Worm (Caenorhabditis elegans) whole organism, mixed stage, embryonic: ENCODE results near the gene rhgf-2.
"Not testable (repeated sequence)": the region's sequence is repeated elsewhere in the genome, so short reads cannot be mapped to it uniquely, and the experiment has no call there.

Source experiments
- M03D4.4 ChIP-seq: sonication (generic microtip); optimal IDR thresholded peaks from 2 replicates; lab custom pipeline; 2017; ENCODE audit warnings: mild to moderate bottlenecking, missing genetic modification characterization, missing compliant biosample characterization
- ceh-83 ChIP-seq: fragments of 200-800 bp; sonication (Bioruptor generic); optimal IDR thresholded peaks from 2 replicates; lab custom pipeline; 2018; ENCODE audit warnings: mild to moderate bottlenecking, missing genetic modification characterization, missing compliant biosample characterization
- ces-1 ChIP-seq: fragments of 150-350 bp; optimal IDR thresholded peaks from 2 replicates; lab custom pipeline; 2014; ENCODE audit warnings: missing biosample characterization, missing genetic modification reagents, missing genetic modification characterization
- cnd-1 ChIP-seq: fragments of 200-800 bp; sonication (Bioruptor generic); optimal IDR thresholded peaks from 2 replicates; lab custom pipeline; 2018; ENCODE audit warnings: mild to moderate bottlenecking, missing genetic modification characterization, missing compliant biosample characterization
- elt-3 ChIP-seq: fragments of 150-350 bp; optimal IDR thresholded peaks from 2 replicates; lab custom pipeline; 2014; ENCODE audit warnings: missing biosample characterization, missing genetic modification characterization
- flh-1 ChIP-seq: fragments of 200-800 bp; sonication (Bioruptor generic); optimal IDR thresholded peaks from 2 replicates; lab custom pipeline; 2018; ENCODE audit warnings: mild to moderate bottlenecking, missing genetic modification characterization, moderate library complexity, missing compliant biosample characterization
- ham-2 ChIP-seq: fragments of 200-800 bp; sonication (Bioruptor generic); optimal IDR thresholded peaks from 2 replicates; lab custom pipeline; 2018; ENCODE audit warnings: mild to moderate bottlenecking, missing genetic modification characterization, missing compliant biosample characterization
- hlh-1 ChIP-seq: fragments of 150-350 bp; optimal IDR thresholded peaks from 2 replicates; lab custom pipeline; 2014; ENCODE audit warnings: missing biosample characterization, missing genetic modification reagents, missing genetic modification characterization
- lin-13 ChIP-seq: fragments of 150-350 bp; optimal IDR thresholded peaks from 2 replicates; lab custom pipeline; 2014; ENCODE audit warnings: missing biosample characterization, missing genetic modification characterization
- lsy-2 ChIP-seq: fragments of 150-350 bp; optimal IDR thresholded peaks from 2 replicates; lab custom pipeline; 2014; ENCODE audit warnings: missing biosample characterization, missing genetic modification characterization
- mab-5 ChIP-seq: fragments of 150-350 bp; optimal IDR thresholded peaks from 2 replicates; lab custom pipeline; 2014; ENCODE audit warnings: missing biosample characterization, missing genetic modification characterization
- mls-2 ChIP-seq: sonication (generic microtip); optimal IDR thresholded peaks from 2 replicates; lab custom pipeline; 2016; ENCODE audit warnings: mild to moderate bottlenecking, missing genetic modification characterization, moderate library complexity, missing compliant biosample characterization
- nhr-12 ChIP-seq: fragments of 150-350 bp; optimal IDR thresholded peaks from 2 replicates; lab custom pipeline; 2014; ENCODE audit warnings: missing biosample characterization, missing genetic modification characterization
- nhr-2 ChIP-seq: fragments of 150-350 bp; optimal IDR thresholded peaks from 2 replicates; lab custom pipeline; 2014; ENCODE audit warnings: missing biosample characterization, missing genetic modification characterization
- nhr-237 ChIP-seq: fragments of 150-350 bp; optimal IDR thresholded peaks from 2 replicates; lab custom pipeline; 2014; ENCODE audit warnings: missing biosample characterization, missing genetic modification characterization
- nhr-28 ChIP-seq: fragments of 150-350 bp; optimal IDR thresholded peaks from 2 replicates; lab custom pipeline; 2014; ENCODE audit warnings: missing biosample characterization, missing genetic modification characterization
- pha-4 ChIP-seq: fragments of 150-350 bp; optimal IDR thresholded peaks from 2 replicates; lab custom pipeline; 2018; ENCODE audit warnings: missing biosample characterization, missing genetic modification reagents, missing genetic modification characterization
- snpc-4 ChIP-seq: fragments of 150-350 bp; optimal IDR thresholded peaks from 2 replicates; lab custom pipeline; 2014; ENCODE audit warnings: missing biosample characterization, missing genetic modification characterization
- sptf-1 ChIP-seq: sonication (generic microtip); optimal IDR thresholded peaks from 2 replicates; lab custom pipeline; 2017; ENCODE audit warnings: mild to moderate bottlenecking, missing genetic modification characterization, moderate library complexity, missing compliant biosample characterization
- tbx-8 ChIP-seq: fragments of 200-800 bp; sonication (Bioruptor generic); optimal IDR thresholded peaks from 2 replicates; lab custom pipeline; 2018; ENCODE audit warnings: mild to moderate bottlenecking, missing genetic modification characterization, moderate library complexity, missing compliant biosample characterization
- unc-120 ChIP-seq: sonication (generic microtip); optimal IDR thresholded peaks from 2 replicates; lab custom pipeline; 2017; ENCODE audit warnings: missing genetic modification characterization, missing compliant biosample characterization; ENCODE audit not compliant: poor library complexity, severe bottlenecking
- unc-39 ChIP-seq: fragments of 150-350 bp; optimal IDR thresholded peaks from 2 replicates; lab custom pipeline; 2014; ENCODE audit warnings: missing biosample characterization, missing genetic modification characterization
- unc-62 ChIP-seq: fragments of 150-350 bp; optimal IDR thresholded peaks from 2 replicates; lab custom pipeline; 2014; ENCODE audit warnings: missing biosample characterization, missing genetic modification reagents, missing genetic modification characterization
- ztf-11 ChIP-seq: fragments of 150-350 bp; optimal IDR thresholded peaks from 2 replicates; lab custom pipeline; 2014; ENCODE audit warnings: missing biosample characterization, missing genetic modification characterization

The rhgf-2 gene

DNA sequence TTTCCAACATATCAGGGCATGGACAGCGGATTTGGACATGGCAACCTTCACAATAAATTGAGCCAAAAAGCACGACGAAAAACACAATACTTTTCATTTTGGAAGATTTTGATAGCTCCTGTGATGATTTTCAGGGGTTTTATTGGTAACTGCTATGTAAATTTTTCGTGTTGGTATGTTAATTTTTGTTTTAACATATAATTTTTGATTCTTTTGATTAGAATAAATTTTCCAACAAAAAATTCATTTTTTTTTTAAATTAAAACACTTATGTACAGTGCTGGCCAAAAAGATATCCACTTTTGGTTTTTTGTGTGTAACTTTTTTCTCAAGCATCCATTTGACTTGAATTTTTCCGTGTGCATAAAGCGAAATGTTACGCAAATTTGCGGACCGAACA is 67.8 kb downstream of the rhgf-2 start, which contains the start of gene R03H10.4:
Gene R03H10.4 (minus strand): TSS at position 101 of the 400 bp plus-strand sequence.
- TF ChIP-seq unc-39, M03D4.4, mls-2 (tag; lab: Kevin White, UChicago): not testable (repeated sequence)

DNA sequence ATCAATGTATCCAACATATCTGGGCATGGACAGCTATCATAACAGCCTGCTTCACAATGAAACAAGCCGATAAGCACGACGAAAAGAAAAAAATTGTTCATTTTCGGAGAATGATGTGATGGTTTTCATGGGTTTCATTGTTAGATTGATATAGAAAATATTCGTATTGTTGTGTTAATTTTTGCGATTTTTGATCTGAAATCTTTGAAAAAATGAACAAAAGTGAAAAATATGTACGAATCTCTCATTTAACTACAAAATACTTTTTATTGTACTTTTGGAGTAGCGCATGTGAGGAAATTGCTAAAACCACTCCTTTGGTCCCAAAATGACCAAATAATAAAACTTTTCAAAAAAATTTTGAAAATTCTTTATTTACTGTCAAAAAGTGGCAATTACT is 69.9 kb downstream of the rhgf-2 start, which contains the start of gene R03H10.5:
Gene R03H10.5 (minus strand): TSS at position 101 of the 400 bp plus-strand sequence.
- TF ChIP-seq nhr-28 (tag; lab: Kevin White, UChicago) (no peak), ceh-83 (no peak), nhr-237 (tag; lab: Kevin White, UChicago) (no peak), hlh-1 (tag; lab: Kevin White, UChicago) (no peak), lin-13 (tag; lab: Kevin White, UChicago) (no peak), mab-5 (tag; lab: Kevin White, UChicago) (no peak), sptf-1 (tag; lab: Kevin White, UChicago) (no peak), nhr-2 (no peak), nhr-12 (tag; lab: Kevin White, UChicago) (no peak), pha-4 (tag; lab: Kevin White, UChicago) (no peak)

DNA sequence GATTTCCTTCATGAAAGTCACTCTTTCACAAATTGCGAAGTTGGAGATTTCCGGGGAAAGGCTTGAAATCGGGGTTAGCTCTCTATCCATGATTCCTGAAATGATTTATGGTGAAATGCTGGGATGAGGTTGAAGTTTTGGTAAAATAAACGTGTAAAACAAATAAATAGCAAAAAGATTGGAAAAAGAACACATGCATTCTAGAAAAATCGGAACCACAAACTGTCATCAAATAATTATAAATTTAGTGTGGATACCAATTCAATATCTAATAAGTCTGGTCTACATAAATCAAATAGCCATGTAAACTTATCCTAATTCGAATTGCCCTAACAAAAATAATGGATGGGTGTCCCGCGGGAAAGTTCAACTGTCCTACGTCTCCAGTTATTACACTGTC is 72.8 kb downstream of the rhgf-2 start, which contains the start of gene R03H10.6:
Gene R03H10.6 (minus strand): TSS at position 101 of the 400 bp plus-strand sequence.
- TF ChIP-seq ceh-83, result no peak

DNA sequence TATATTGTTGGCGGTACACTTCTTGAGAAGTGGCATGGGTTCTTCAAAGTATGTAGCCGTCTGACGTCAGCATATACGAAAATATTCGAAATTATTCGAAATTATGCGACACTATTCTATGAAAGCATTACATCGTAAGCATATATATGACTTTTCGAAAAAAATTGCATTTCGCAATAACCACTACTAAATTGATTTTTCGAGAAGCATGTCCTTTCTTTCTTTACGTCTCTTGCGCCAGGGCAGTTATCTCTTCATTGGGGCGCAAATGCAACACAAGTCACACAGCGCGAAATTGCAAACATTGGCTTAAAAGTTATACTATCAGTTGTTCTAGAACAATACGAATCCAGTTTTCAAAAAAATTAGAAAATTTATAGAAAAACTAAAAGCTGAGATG is 73.3 kb downstream of the rhgf-2 start:
- TF ChIP-seq mls-2 (tag; lab: Kevin White, UChicago), result no peak
- TF ChIP-seq ces-1 (GFP tag; lab: Kevin White, UChicago), result no peak
- TF ChIP-seq unc-120 (tag; lab: Kevin White, UChicago), result no peak
- TF ChIP-seq M03D4.4 (tag; lab: Kevin White, UChicago), result no peak
- no peak for TF ChIP-seq ham-2 (GFP tag; lab: Kevin White, UChicago)
- no peak for TF ChIP-seq lsy-2 (tag; lab: Kevin White, UChicago)
- no peak for TF ChIP-seq ceh-83
- no peak for TF ChIP-seq nhr-2
- no peak for TF ChIP-seq ztf-11
- TF ChIP-seq mab-5 (tag; lab: Kevin White, UChicago), result no peak
- TF ChIP-seq pha-4 (tag; lab: Kevin White, UChicago), result no peak
- TF ChIP-seq elt-3 (tag; lab: Kevin White, UChicago), result no peak
- TF ChIP-seq nhr-28 (tag; lab: Kevin White, UChicago), result no peak
- TF ChIP-seq tbx-8 (GFP tag; lab: Kevin White, UChicago), result no peak
- no peak for TF ChIP-seq cnd-1 (tag; lab: Kevin White, UChicago)
- TF ChIP-seq unc-62 (GFP tag; lab: Kevin White, UChicago), result no peak
- TF ChIP-seq snpc-4 (tag; lab: Kevin White, UChicago), result no peak
- no peak for TF ChIP-seq unc-39 (tag; lab: Kevin White, UChicago)
- TF ChIP-seq flh-1 (GFP tag; lab: Kevin White, UChicago), result no peak
- no peak for TF ChIP-seq nhr-237 (tag; lab: Kevin White, UChicago)
